Fruit fly (Drosophila melanogaster) S2 (cell line): ENCODE measurements around the gene Grx5.

Source experiments
- CG8478 ChIP-seq: fragments of >200 bp; optimal IDR thresholded peaks from 2 replicates; lab custom pipeline; 2018
- CTCF ChIP-seq, 2 experiments: fragments of >200 bp; optimal IDR thresholded peaks; 2 replicates each; lab custom pipeline; 2018

dm6 chrX:14848755-14849354 is 10.9 kb upstream of the Grx5 start, which contains the start of gene CG9522:
- TF ChIP-seq CTCF (optimal IDR thresholded peaks at IDR 0.05; lab: Kevin White, UChicago) (no peak), CG8478 (no peak)
